Fruit fly (Drosophila melanogaster) whole organism, embryonic: ENCODE results near the gene CG9674.

ENCODE experiments used
- Awh ChIP-seq: fragments of 200-800 bp; sonication (Bioruptor generic); IDR thresholded peaks from 2 replicates; pipeline ENCODE4, ENCODE4 v1.3.6; 2022; ENCODE audit warnings: missing biosample characterization, missing genetic modification characterization
- BEAF-32 ChIP-seq: fragments of 200-800 bp; sonication (Bioruptor generic); optimal IDR thresholded peaks from 3 replicates; lab custom pipeline; 2017; ENCODE audit warnings: missing biosample characterization, missing genetic modification characterization, mild to moderate bottlenecking, moderate library complexity, missing genetic modification reagents
- CG13296 ChIP-seq: fragments of 200-800 bp; sonication (Bioruptor generic); optimal IDR thresholded peaks from 3 replicates; lab custom pipeline; 2018; ENCODE audit warnings: missing biosample characterization, mild to moderate bottlenecking, missing genetic modification characterization
- CG17186 ChIP-seq: fragments of 200-800 bp; sonication (Bioruptor generic); optimal IDR thresholded peaks from 3 replicates; lab custom pipeline; 2017; ENCODE audit warnings: missing biosample characterization, missing genetic modification reagents, missing genetic modification characterization
- CG2116 ChIP-seq: fragments of 200-800 bp; sonication (Bioruptor generic); optimal IDR thresholded peaks from 3 replicates; lab custom pipeline; 2018; ENCODE audit warnings: missing biosample characterization, mild to moderate bottlenecking, missing genetic modification characterization
- CG33213 ChIP-seq: fragments of 200-800 bp; sonication (Bioruptor generic); optimal IDR thresholded peaks from 3 replicates; lab custom pipeline; 2016; ENCODE audit warnings: missing biosample characterization, missing genetic modification characterization
- CG3838 ChIP-seq: fragments of 200-800 bp; sonication (Bioruptor generic); optimal IDR thresholded peaks from 3 replicates; lab custom pipeline; 2016; ENCODE audit warnings: missing biosample characterization, missing genetic modification characterization
- CG3847 ChIP-seq: fragments of 200-800 bp; sonication (Bioruptor generic); IDR thresholded peaks from 2 replicates; pipeline ENCODE4 v1.3.6; 2022; ENCODE audit warnings: missing biosample characterization, missing genetic modification characterization
- CG42726 ChIP-seq: fragments of 200-800 bp; sonication (Bioruptor generic); IDR thresholded peaks from 2 replicates; pipeline ENCODE4 v1.3.6; 2022; ENCODE audit warnings: missing biosample characterization, missing genetic modification characterization; ENCODE audit not compliant: partially characterized antibody
- CG4707 ChIP-seq: fragments of 200-800 bp; sonication (Bioruptor generic); optimal IDR thresholded peaks from 2 replicates; lab custom pipeline; 2018; ENCODE audit warnings: missing biosample characterization, mild to moderate bottlenecking, missing genetic modification characterization, moderate library complexity
- CG5953 ChIP-seq: fragments of 200-800 bp; sonication (Bioruptor generic); IDR thresholded peaks from 2 replicates; pipeline ENCODE4 v1.3.6; 2022; ENCODE audit warnings: missing biosample characterization, missing genetic modification characterization
- CG7839 ChIP-seq: fragments of 200-800 bp; sonication (Bioruptor generic); optimal IDR thresholded peaks from 3 replicates; lab custom pipeline; 2018; ENCODE audit warnings: missing biosample characterization, mild to moderate bottlenecking, missing genetic modification characterization, moderate library complexity
- CG9215 ChIP-seq: fragments of 200-800 bp; sonication (Bioruptor generic); IDR thresholded peaks from 2 replicates; pipeline ENCODE4 v1.3.6; 2022; ENCODE audit warnings: missing biosample characterization, missing genetic modification characterization
- Camta ChIP-seq: fragments of 200-800 bp; sonication (Bioruptor generic); optimal IDR thresholded peaks from 2 replicates; lab custom pipeline; 2016; ENCODE audit warnings: missing biosample characterization, missing genetic modification characterization
- CkIIα-i1 ChIP-seq: fragments of 200-800 bp; sonication (Bioruptor generic); IDR thresholded peaks from 2 replicates; pipeline ENCODE4 v1.3.6; 2022; ENCODE audit warnings: missing biosample characterization, missing genetic modification characterization
- Doc2 ChIP-seq: fragments of 200-800 bp; sonication (Bioruptor generic); IDR thresholded peaks from 2 replicates; pipeline ENCODE4 v1.3.6; 2022; ENCODE audit warnings: missing biosample characterization, missing genetic modification characterization
- E2f2 ChIP-seq: fragments of 200-800 bp; sonication (Bioruptor generic); IDR thresholded peaks from 2 replicates; pipeline ENCODE4 v1.3.6; 2022; ENCODE audit warnings: missing biosample characterization, missing genetic modification characterization
- HLH3B ChIP-seq: fragments of 200-800 bp; sonication (Bioruptor generic); IDR thresholded peaks from 2 replicates; pipeline ENCODE4 v1.3.6; 2022; ENCODE audit warnings: missing biosample characterization, missing genetic modification characterization
- HmgZ ChIP-seq: fragments of 200-800 bp; sonication (Bioruptor generic); optimal IDR thresholded peaks from 2 replicates; lab custom pipeline; 2018; ENCODE audit warnings: missing biosample characterization, mild to moderate bottlenecking, missing genetic modification characterization
- Hr39 ChIP-seq: fragments of >200 bp; optimal IDR thresholded peaks from 2 replicates; lab custom pipeline; 2017
- Lim3 ChIP-seq: fragments of 200-800 bp; sonication (Bioruptor generic); IDR thresholded peaks from 2 replicates; pipeline ENCODE4 v1.3.6; 2022; ENCODE audit warnings: missing biosample characterization, missing genetic modification characterization
- Mrtf ChIP-seq: fragments of 200-800 bp; sonication (Bioruptor generic); IDR thresholded peaks from 3 replicates; pipeline ENCODE4 v1.3.6; 2022; ENCODE audit warnings: missing biosample characterization, missing genetic modification characterization
- NC2β ChIP-seq: fragments of 200-800 bp; sonication (Bioruptor generic); optimal IDR thresholded peaks from 2 replicates; lab custom pipeline; 2016; ENCODE audit warnings: missing biosample characterization, missing genetic modification characterization
- Oaz ChIP-seq: fragments of 200-800 bp; sonication (Bioruptor generic); IDR thresholded peaks from 2 replicates; pipeline ENCODE4 v1.3.6; 2022; ENCODE audit warnings: missing biosample characterization, missing genetic modification characterization
- Oli ChIP-seq: fragments of 200-800 bp; sonication (Bioruptor generic); optimal IDR thresholded peaks from 2 replicates; lab custom pipeline; 2018; ENCODE audit warnings: missing biosample characterization, mild to moderate bottlenecking, missing genetic modification characterization, moderate library complexity
- Optix ChIP-seq: fragments of 200-800 bp; sonication (Bioruptor generic); IDR thresholded peaks from 3 replicates; pipeline ENCODE4 v1.3.6; 2022; ENCODE audit warnings: missing biosample characterization, missing genetic modification characterization
- Rx ChIP-seq: fragments of 200-800 bp; sonication (Bioruptor generic); IDR thresholded peaks from 2 replicates; pipeline ENCODE4 v1.3.6; 2022; ENCODE audit warnings: missing biosample characterization, missing genetic modification characterization
- Stat92E ChIP-seq, 3 experiments: fragments of >200 bp in 2 of 3; fragments of 200-800 bp in 1 of 3; sonication (Bioruptor generic) in 1 of 3; optimal IDR thresholded peaks; 2 replicates each; lab custom pipeline; 2017 to 2019; ENCODE audit warnings: missing biosample characterization in 3 of 3, missing genetic modification characterization in 3 of 3, mild to moderate bottlenecking in 1 of 3, moderate library complexity in 1 of 3
- abd-A ChIP-seq: fragments of 200-800 bp; sonication (Bioruptor generic); optimal IDR thresholded peaks from 3 replicates; lab custom pipeline; 2019; ENCODE audit warnings: missing biosample characterization, mild to moderate bottlenecking, missing genetic modification characterization, moderate library complexity
- ap ChIP-seq: fragments of 200-800 bp; sonication (Bioruptor generic); IDR thresholded peaks from 2 replicates; pipeline ENCODE4 v1.3.6; 2022; ENCODE audit warnings: missing biosample characterization, missing genetic modification characterization
- crc ChIP-seq: fragments of 200-800 bp; sonication (Bioruptor generic); optimal IDR thresholded peaks from 2 replicates; lab custom pipeline; 2016; ENCODE audit warnings: missing biosample characterization, missing genetic modification characterization
- crp ChIP-seq, 2 experiments: fragments of 200-800 bp; sonication (Bioruptor generic); optimal IDR thresholded peaks; 2 replicates in 1 of 2; 3 replicates in 1 of 2; lab custom pipeline; 2017; ENCODE audit warnings: missing biosample characterization in 2 of 2, missing genetic modification characterization in 2 of 2, mild to moderate bottlenecking in 1 of 2, moderate library complexity in 1 of 2
- dysf ChIP-seq: fragments of 200-800 bp; sonication (Bioruptor generic); IDR thresholded peaks from 3 replicates; pipeline ENCODE4 v1.3.6; 2022; ENCODE audit warnings: missing biosample characterization, missing genetic modification characterization
- fd64A ChIP-seq: fragments of 200-800 bp; sonication (Bioruptor generic); optimal IDR thresholded peaks from 3 replicates; lab custom pipeline; 2018; ENCODE audit warnings: missing biosample characterization, mild to moderate bottlenecking, missing genetic modification characterization
- ham ChIP-seq: fragments of 200-800 bp; sonication (Bioruptor generic); IDR thresholded peaks from 2 replicates; pipeline ENCODE4 v1.3.6; 2022; ENCODE audit warnings: missing biosample characterization, missing genetic modification characterization
- jing ChIP-seq: fragments of 200-800 bp; sonication (Bioruptor generic); optimal IDR thresholded peaks from 2 replicates; lab custom pipeline; 2018; ENCODE audit warnings: missing biosample characterization, mild to moderate bottlenecking, missing genetic modification characterization
- lov ChIP-seq, 2 experiments: fragments of 200-800 bp in 1 of 2; fragments of >200 bp in 1 of 2; sonication (Bioruptor generic) in 1 of 2; IDR thresholded peaks in 1 of 2; optimal IDR thresholded peaks in 1 of 2; 2 replicates in 1 of 2; 3 replicates in 1 of 2; pipeline versions ENCODE4 v1.3.6 to Lab custom; 2017 to 2022; ENCODE audit warnings: missing biosample characterization in 1 of 2, missing genetic modification characterization in 1 of 2
- maf-S ChIP-seq: fragments of 200-800 bp; sonication (Bioruptor generic); optimal IDR thresholded peaks from 2 replicates; lab custom pipeline; 2016; ENCODE audit warnings: missing biosample characterization, missing genetic modification characterization
- nmo ChIP-seq: fragments of 200-800 bp; sonication (Bioruptor generic); optimal IDR thresholded peaks from 2 replicates; lab custom pipeline; 2018; ENCODE audit warnings: missing biosample characterization, mild to moderate bottlenecking, missing genetic modification characterization, moderate library complexity
- pnt ChIP-seq: fragments of 200-800 bp; sonication (Bioruptor generic); optimal IDR thresholded peaks from 3 replicates; lab custom pipeline; 2016; ENCODE audit warnings: missing biosample characterization, missing genetic modification characterization
- pzg ChIP-seq: fragments of 200-800 bp; sonication (Bioruptor generic); optimal IDR thresholded peaks from 3 replicates; lab custom pipeline; 2018; ENCODE audit warnings: missing biosample characterization, mild to moderate bottlenecking, missing genetic modification characterization, moderate library complexity
- run ChIP-seq: fragments of 200-800 bp; sonication (Bioruptor generic); optimal IDR thresholded peaks from 3 replicates; lab custom pipeline; 2018; ENCODE audit warnings: missing biosample characterization, mild to moderate bottlenecking, missing genetic modification characterization
- seq ChIP-seq: fragments of 200-800 bp; sonication (Bioruptor generic); IDR thresholded peaks from 2 replicates; pipeline ENCODE4 v1.3.6; 2022; ENCODE audit warnings: missing biosample characterization, missing genetic modification characterization
- sima ChIP-seq: fragments of 200-800 bp; sonication (Bioruptor generic); optimal IDR thresholded peaks from 2 replicates; lab custom pipeline; 2016; ENCODE audit warnings: missing biosample characterization, missing genetic modification characterization
- stwl ChIP-seq: fragments of 200-800 bp; sonication (Bioruptor generic); optimal IDR thresholded peaks from 3 replicates; lab custom pipeline; 2018; ENCODE audit warnings: missing biosample characterization, mild to moderate bottlenecking, missing genetic modification characterization, moderate library complexity
- tio ChIP-seq: fragments of 200-800 bp; sonication (Bioruptor generic); optimal IDR thresholded peaks from 2 replicates; lab custom pipeline; 2017; ENCODE audit warnings: missing biosample characterization, missing genetic modification characterization, inconsistent platforms
- toy ChIP-seq: fragments of 200-800 bp; sonication (Bioruptor generic); IDR thresholded peaks from 2 replicates; pipeline ENCODE4 v1.3.6; 2022; ENCODE audit warnings: missing biosample characterization, missing genetic modification characterization
- tup ChIP-seq: fragments of 200-800 bp; sonication (Bioruptor generic); optimal IDR thresholded peaks from 2 replicates; lab custom pipeline; 2016; ENCODE audit warnings: missing biosample characterization, mild to moderate bottlenecking, missing genetic modification characterization, moderate library complexity
- twi ChIP-seq: fragments of 200-800 bp; optimal IDR thresholded peaks from 2 replicates; lab custom pipeline; 2019; ENCODE audit warnings: missing biosample characterization, mild to moderate bottlenecking, missing genetic modification characterization, moderate library complexity

Gene CG9674

dm6 chr3L:16801499-16802452, 5.8 kb downstream of the CG9674 start (continued):
- no peak for TF ChIP-seq lov (optimal IDR thresholded peaks at IDR 0.05; lab: Kevin White, UChicago)
- 0 out of 3 replicates have a peak, but pooled peaks have one; percentile 51 for TF ChIP-seq lov (GFP tag; IDR thresholded peaks at IDR 0.05; lab: Robert Waterston, UW)
- TF ChIP-seq CG17186 (GFP tag; lab: Kevin White, UChicago), result no peak
- no peak for TF ChIP-seq Rx
- no peak for TF ChIP-seq jing
- peak; percentile 70 for TF ChIP-seq Oli (tag; lab: Kevin White, UChicago)
- TF ChIP-seq seq (GFP tag; lab: Robert Waterston, UW), result no peak
- TF ChIP-seq Lim3, result no peak
- TF ChIP-seq twi (tag; lab: Kevin White, UChicago), result no peak
- no peak for TF ChIP-seq CG3847
- TF ChIP-seq CG5953 (GFP tag; lab: Robert Waterston, UW), result no peak
- no peak for TF ChIP-seq E2f2 (GFP tag; lab: Robert Waterston, UW)
- TF ChIP-seq NC2β (GFP tag; lab: Kevin White, UChicago), result no peak
- no peak for TF ChIP-seq sima (GFP tag; lab: Kevin White, UChicago)
- peak; percentile 17 for TF ChIP-seq CG2116
- TF ChIP-seq tup (GFP tag; lab: Kevin White, UChicago), result no peak
- no peak for TF ChIP-seq crp (GFP tag; optimal IDR thresholded peaks at IDR 0.05; lab: Kevin White, UChicago)
- TF ChIP-seq Optix (GFP tag; lab: Robert Waterston, UW), result 0 out of 3 replicates have a peak, but pooled peaks have one; percentile 14
- no peak for TF ChIP-seq HmgZ
- no peak for TF ChIP-seq Awh (GFP tag; lab: Robert Waterston, UW)
- no peak for TF ChIP-seq Hr39 (lab: Kevin White, UChicago)
- TF ChIP-seq Oaz (GFP tag; lab: Robert Waterston, UW), result no peak
- TF ChIP-seq ham (GFP tag; lab: Robert Waterston, UW), result no peak
- TF ChIP-seq CkIIα-i1 (GFP tag; lab: Robert Waterston, UW), result no peak
- no peak for TF ChIP-seq toy (GFP tag; lab: Robert Waterston, UW)
- TF ChIP-seq run (tag; lab: Kevin White, UChicago), result no peak
- TF ChIP-seq HLH3B (GFP tag; lab: Robert Waterston, UW), result no peak; the same call in none of the 2 replicates
- peak; percentile 75 for TF ChIP-seq nmo (GFP tag; lab: Kevin White, UChicago)
- peak; percentile 67 for TF ChIP-seq dysf (GFP tag; lab: Robert Waterston, UW)
- no peak for TF ChIP-seq CG33213
- TF ChIP-seq CG9215 (GFP tag; lab: Robert Waterston, UW), result peak; percentile 54; the same call in 1 of the 2 replicates
- TF ChIP-seq CG4707, result no peak
- no peak for TF ChIP-seq CG13296
- no peak for TF ChIP-seq crc (GFP tag; lab: Kevin White, UChicago)
- no peak for TF ChIP-seq BEAF-32
- peak; percentile 65 for TF ChIP-seq CG7839 (tag; lab: Kevin White, UChicago)
- TF ChIP-seq fd64A, result no peak
- no peak for TF ChIP-seq maf-S
- 0 out of 2 replicates have a peak, but pooled peaks have one; percentile 6 for TF ChIP-seq CG42726 (GFP tag; lab: Robert Waterston, UW)
- peak; percentile 43 for TF ChIP-seq tio (GFP tag; lab: Kevin White, UChicago)
- no peak for TF ChIP-seq Stat92E (GFP tag; optimal IDR thresholded peaks at IDR 0.05; lab: Kevin White, UChicago)
- TF ChIP-seq Camta (GFP tag; lab: Kevin White, UChicago), result no peak
- no peak for TF ChIP-seq stwl (tag; lab: Kevin White, UChicago)
- TF ChIP-seq pzg (GFP tag; lab: Kevin White, UChicago), result no peak
- no peak for TF ChIP-seq ap (GFP tag; lab: Robert Waterston, UW)
- no peak for TF ChIP-seq Doc2 (GFP tag; lab: Robert Waterston, UW)
- no peak for TF ChIP-seq abd-A (tag; lab: Kevin White, UChicago)
- no peak for TF ChIP-seq Mrtf (GFP tag; lab: Robert Waterston, UW)
- TF ChIP-seq CG3838 (GFP tag; lab: Kevin White, UChicago), result no peak
- TF ChIP-seq pnt, result no peak
